Worm (Caenorhabditis elegans) whole organism, L3 larva: ENCODE results near the gene K03B4.8.

Experiments
- aly-2 ChIP-seq: fragments of 150-350 bp; optimal IDR thresholded peaks from 2 replicates; lab custom pipeline; 2014; ENCODE audit warnings: missing biosample characterization, missing genetic modification characterization
- ama-1 ChIP-seq: fragments of 150-350 bp; optimal IDR thresholded peaks from 2 replicates; lab custom pipeline; 2018
- ceh-9 ChIP-seq: sonication (generic microtip); optimal IDR thresholded peaks from 2 replicates; lab custom pipeline; 2018; ENCODE audit warnings: missing biosample characterization, missing genetic modification characterization
- fkh-2 ChIP-seq: fragments of 150-350 bp; optimal IDR thresholded peaks from 2 replicates; lab custom pipeline; 2014; ENCODE audit warnings: missing biosample characterization, missing genetic modification reagents, missing genetic modification characterization
- jun-1 ChIP-seq: fragments of 150-350 bp; optimal IDR thresholded peaks from 2 replicates; lab custom pipeline; 2014; ENCODE audit warnings: missing biosample characterization, missing genetic modification reagents, missing genetic modification characterization
- lin-39 ChIP-seq: fragments of 150-350 bp; optimal IDR thresholded peaks from 2 replicates; lab custom pipeline; 2018; ENCODE audit warnings: missing biosample characterization, missing genetic modification reagents, missing genetic modification characterization
- mml-1 ChIP-seq: fragments of 150-350 bp; sonication (generic microtip); optimal IDR thresholded peaks from 3 replicates; lab custom pipeline; 2014; ENCODE audit warnings: missing biosample characterization, missing genetic modification characterization
- nhr-11 ChIP-seq: fragments of 150-350 bp; optimal IDR thresholded peaks from 2 replicates; lab custom pipeline; 2014; ENCODE audit warnings: missing biosample characterization, missing genetic modification characterization
- nhr-237 ChIP-seq: fragments of 150-350 bp; optimal IDR thresholded peaks from 2 replicates; lab custom pipeline; 2014; ENCODE audit warnings: missing biosample characterization, missing genetic modification characterization
- nhr-76 ChIP-seq: fragments of 150-350 bp; sonication (generic microtip); optimal IDR thresholded peaks from 5 replicates; lab custom pipeline; 2014; ENCODE audit warnings: missing biosample characterization, missing genetic modification characterization
- pha-4 ChIP-seq: fragments of 150-350 bp; optimal IDR thresholded peaks from 2 replicates; lab custom pipeline; 2014; ENCODE audit warnings: missing biosample characterization, missing genetic modification reagents, missing genetic modification characterization
- sea-2 ChIP-seq: fragments of 150-350 bp; sonication (generic microtip); optimal IDR thresholded peaks from 4 replicates; lab custom pipeline; 2014; ENCODE audit warnings: missing biosample characterization, missing genetic modification reagents, missing genetic modification characterization
- snpc-4 ChIP-seq: fragments of 150-350 bp; optimal IDR thresholded peaks from 2 replicates; lab custom pipeline; 2014; ENCODE audit warnings: missing biosample characterization, missing genetic modification characterization

ce11 chrV:4665651-4666050 is 8.8 kb downstream of the K03B4.8 start, which contains the start of gene srx-73:
- TF ChIP-seq lin-39 (tag; lab: Kevin White, UChicago) (no peak), jun-1 (tag; lab: Kevin White, UChicago) (no peak), pha-4 (no peak), nhr-76 (tag; lab: Kevin White, UChicago) (no peak), fkh-2 (no peak), nhr-11 (tag; lab: Kevin White, UChicago) (no peak), nhr-237 (no peak), ama-1 (no peak), mml-1 (tag; lab: Kevin White, UChicago) (no peak), aly-2 (tag; lab: Kevin White, UChicago) (no peak), snpc-4 (tag; lab: Kevin White, UChicago) (no peak), ceh-9 (tag; lab: Kevin White, UChicago) (no peak), sea-2 (GFP tag; lab: Kevin White, UChicago) (no peak)
